Fruit fly (Drosophila melanogaster) whole organism, embryonic: ENCODE measurements around the gene Girdin.

Experiments
- B-H2 ChIP-seq: fragments of 200-800 bp; sonication (Bioruptor generic); optimal IDR thresholded peaks from 2 replicates; lab custom pipeline; 2018; ENCODE audit warnings: missing biosample characterization, mild to moderate bottlenecking, missing genetic modification characterization
- BtbVII ChIP-seq: fragments of 200-800 bp; sonication (Bioruptor generic); optimal IDR thresholded peaks from 3 replicates; lab custom pipeline; 2017; ENCODE audit warnings: missing biosample characterization, mild to moderate bottlenecking, missing genetic modification characterization
- CG10267 ChIP-seq: fragments of 200-800 bp; sonication (Bioruptor generic); optimal IDR thresholded peaks from 2 replicates; lab custom pipeline; 2018; ENCODE audit warnings: missing biosample characterization, mild to moderate bottlenecking, missing genetic modification characterization, moderate library complexity
- CG11560 ChIP-seq: fragments of 200-800 bp; sonication (Bioruptor generic); IDR thresholded peaks from 3 replicates; pipeline ENCODE4 v1.3.6; 2022; ENCODE audit warnings: missing biosample characterization, missing genetic modification characterization
- CG13624 ChIP-seq: fragments of 200-800 bp; sonication (Bioruptor generic); optimal IDR thresholded peaks from 2 replicates; lab custom pipeline; 2016; ENCODE audit warnings: missing biosample characterization, missing genetic modification characterization
- CG15073 ChIP-seq: fragments of 200-800 bp; sonication (Bioruptor generic); optimal IDR thresholded peaks from 2 replicates; lab custom pipeline; 2016; ENCODE audit warnings: missing biosample characterization, missing genetic modification characterization
- CG1529 ChIP-seq: fragments of 200-800 bp; sonication (Bioruptor generic); optimal IDR thresholded peaks from 3 replicates; lab custom pipeline; 2018; ENCODE audit warnings: missing biosample characterization, missing genetic modification characterization
- CG16863 ChIP-seq: fragments of 200-800 bp; sonication (Bioruptor generic); optimal IDR thresholded peaks from 3 replicates; lab custom pipeline; 2016; ENCODE audit warnings: missing biosample characterization, missing genetic modification characterization
- CG31224 ChIP-seq: fragments of 200-800 bp; sonication (Bioruptor generic); IDR thresholded peaks from 2 replicates; pipeline ENCODE4 v1.3.6; 2022; ENCODE audit warnings: missing biosample characterization, missing genetic modification characterization
- CG3163 ChIP-seq: fragments of 200-800 bp; sonication (Bioruptor generic); optimal IDR thresholded peaks from 3 replicates; lab custom pipeline; 2016; ENCODE audit warnings: missing biosample characterization, missing genetic modification characterization
- CG32532 ChIP-seq: fragments of 200-800 bp; sonication (Bioruptor generic); IDR thresholded peaks from 2 replicates; pipeline ENCODE4 v1.3.6; 2022; ENCODE audit warnings: missing biosample characterization, missing genetic modification characterization
- CG32772 ChIP-seq: fragments of 200-800 bp; sonication (Bioruptor generic); IDR thresholded peaks from 2 replicates; pipeline ENCODE4 v1.3.6; 2022; ENCODE audit warnings: missing biosample characterization, missing genetic modification characterization
- CG4424 ChIP-seq: fragments of 200-800 bp; sonication (Bioruptor generic); optimal IDR thresholded peaks from 3 replicates; lab custom pipeline; 2016; ENCODE audit warnings: missing biosample characterization, missing genetic modification characterization
- CG5245 ChIP-seq: fragments of 200-800 bp; sonication (Bioruptor generic); optimal IDR thresholded peaks from 3 replicates; lab custom pipeline; 2016; ENCODE audit warnings: missing biosample characterization, missing genetic modification characterization
- CG6654 ChIP-seq: fragments of 200-800 bp; sonication (Bioruptor generic); optimal IDR thresholded peaks from 2 replicates; lab custom pipeline; 2017; ENCODE audit warnings: missing biosample characterization, mild to moderate bottlenecking, missing genetic modification characterization
- CG6683 ChIP-seq: fragments of 200-800 bp; sonication (Bioruptor generic); optimal IDR thresholded peaks from 2 replicates; lab custom pipeline; 2017; ENCODE audit warnings: missing biosample characterization, mild to moderate bottlenecking, missing genetic modification characterization, missing genetic modification reagents
- CG7357 ChIP-seq: fragments of 200-800 bp; sonication (Bioruptor generic); IDR thresholded peaks from 3 replicates; pipeline ENCODE4 v1.3.6; 2022; ENCODE audit warnings: missing biosample characterization, missing genetic modification characterization
- CG8765 ChIP-seq: fragments of 200-800 bp; sonication (Bioruptor generic); IDR thresholded peaks from 2 replicates; pipeline ENCODE4 v1.3.6; 2022; ENCODE audit warnings: missing biosample characterization, missing genetic modification characterization
- CG9437 ChIP-seq: fragments of 200-800 bp; sonication (Bioruptor generic); optimal IDR thresholded peaks from 2 replicates; lab custom pipeline; 2018; ENCODE audit warnings: missing biosample characterization, mild to moderate bottlenecking, missing genetic modification characterization
- Dbx ChIP-seq: fragments of 200-800 bp; sonication (Bioruptor generic); IDR thresholded peaks from 3 replicates; pipeline ENCODE4 v1.3.6; 2022; ENCODE audit warnings: missing biosample characterization, missing genetic modification characterization
- E2f2 ChIP-seq: fragments of 200-800 bp; sonication (Bioruptor generic); IDR thresholded peaks from 2 replicates; pipeline ENCODE4 v1.3.6; 2022; ENCODE audit warnings: missing biosample characterization, missing genetic modification characterization
- Gsc ChIP-seq: fragments of 200-800 bp; sonication (Bioruptor generic); IDR thresholded peaks from 2 replicates; pipeline ENCODE4 v1.3.6; 2022; ENCODE audit warnings: missing biosample characterization, missing genetic modification characterization
- HLHmδ ChIP-seq: fragments of 200-800 bp; sonication (Bioruptor generic); optimal IDR thresholded peaks from 2 replicates; lab custom pipeline; 2018; ENCODE audit warnings: missing biosample characterization, mild to moderate bottlenecking, missing genetic modification characterization, moderate library complexity
- HmgD ChIP-seq: fragments of 200-800 bp; sonication (Bioruptor generic); optimal IDR thresholded peaks from 3 replicates; lab custom pipeline; 2016; ENCODE audit warnings: missing biosample characterization, missing genetic modification characterization
- Hr3 ChIP-seq: fragments of 200-800 bp; sonication (Bioruptor generic); optimal IDR thresholded peaks from 3 replicates; lab custom pipeline; 2016; ENCODE audit warnings: missing biosample characterization, missing genetic modification characterization
- Lpt ChIP-seq: fragments of >200 bp; optimal IDR thresholded peaks from 2 replicates; lab custom pipeline; 2018; ENCODE audit warnings: missing biosample characterization, missing genetic modification characterization
- MBD-R2 ChIP-seq: fragments of 200-800 bp; sonication (Bioruptor generic); IDR thresholded peaks from 2 replicates; pipeline ENCODE4 v1.3.6; 2022; ENCODE audit warnings: missing biosample characterization, missing genetic modification characterization
- NfI ChIP-seq: fragments of 200-800 bp; sonication (Bioruptor generic); optimal IDR thresholded peaks from 3 replicates; lab custom pipeline; 2018; ENCODE audit warnings: missing biosample characterization, mild to moderate bottlenecking, missing genetic modification characterization, moderate library complexity
- PHDP ChIP-seq: fragments of 200-800 bp; sonication (Bioruptor generic); optimal IDR thresholded peaks from 3 replicates; lab custom pipeline; 2018; ENCODE audit warnings: missing biosample characterization, mild to moderate bottlenecking, missing genetic modification characterization, moderate library complexity
- Side ChIP-seq: fragments of 200-800 bp; sonication (Bioruptor generic); optimal IDR thresholded peaks from 2 replicates; lab custom pipeline; 2016; ENCODE audit warnings: missing biosample characterization, missing genetic modification characterization
- crol ChIP-seq: fragments of 200-800 bp; sonication (Bioruptor generic); IDR thresholded peaks from 2 replicates; pipeline ENCODE4 v1.3.6; 2022; ENCODE audit warnings: missing biosample characterization, missing genetic modification characterization
- crp ChIP-seq, 2 experiments: fragments of 200-800 bp; sonication (Bioruptor generic); optimal IDR thresholded peaks; 2 replicates in 1 of 2; 3 replicates in 1 of 2; lab custom pipeline; 2017; ENCODE audit warnings: missing biosample characterization in 2 of 2, missing genetic modification characterization in 2 of 2, mild to moderate bottlenecking in 1 of 2, moderate library complexity in 1 of 2
- dm ChIP-seq: fragments of 200-800 bp; sonication (Bioruptor generic); optimal IDR thresholded peaks from 3 replicates; lab custom pipeline; 2016; ENCODE audit warnings: missing biosample characterization, missing genetic modification characterization
- exex ChIP-seq: fragments of 200-800 bp; sonication (Bioruptor generic); optimal IDR thresholded peaks from 4 replicates; lab custom pipeline; 2018; ENCODE audit warnings: missing biosample characterization, mild to moderate bottlenecking, missing genetic modification characterization, moderate library complexity
- fd64A ChIP-seq: fragments of 200-800 bp; sonication (Bioruptor generic); optimal IDR thresholded peaks from 3 replicates; lab custom pipeline; 2018; ENCODE audit warnings: missing biosample characterization, mild to moderate bottlenecking, missing genetic modification characterization
- gcm ChIP-seq: fragments of 200-800 bp; sonication (Bioruptor generic); optimal IDR thresholded peaks from 2 replicates; lab custom pipeline; 2019; ENCODE audit warnings: missing biosample characterization, mild to moderate bottlenecking, missing genetic modification characterization, moderate library complexity
- gsb-n ChIP-seq: fragments of 200-800 bp; sonication (Bioruptor generic); optimal IDR thresholded peaks from 3 replicates; lab custom pipeline; 2018; ENCODE audit warnings: missing biosample characterization, mild to moderate bottlenecking, missing genetic modification characterization
- gt ChIP-seq: fragments of 200-800 bp; sonication (Bioruptor generic); IDR thresholded peaks from 2 replicates; pipeline ENCODE4 v1.3.6; 2022; ENCODE audit warnings: missing biosample characterization, missing genetic modification characterization
- ham ChIP-seq: fragments of 200-800 bp; sonication (Bioruptor generic); IDR thresholded peaks from 2 replicates; pipeline ENCODE4 v1.3.6; 2022; ENCODE audit warnings: missing biosample characterization, missing genetic modification characterization
- kah ChIP-seq: fragments of 200-800 bp; sonication (Bioruptor generic); optimal IDR thresholded peaks from 2 replicates; lab custom pipeline; 2018; ENCODE audit warnings: missing biosample characterization, mild to moderate bottlenecking, missing genetic modification characterization
- lov ChIP-seq, 2 experiments: fragments of 200-800 bp in 1 of 2; fragments of >200 bp in 1 of 2; sonication (Bioruptor generic) in 1 of 2; IDR thresholded peaks in 1 of 2; optimal IDR thresholded peaks in 1 of 2; 2 replicates in 1 of 2; 3 replicates in 1 of 2; pipeline versions ENCODE4 v1.3.6 to Lab custom; 2017 to 2022; ENCODE audit warnings: missing biosample characterization in 1 of 2, missing genetic modification characterization in 1 of 2
- onecut ChIP-seq: fragments of 200-800 bp; sonication (Bioruptor generic); IDR thresholded peaks from 2 replicates; pipeline ENCODE4 v1.3.6; 2022; ENCODE audit warnings: missing biosample characterization, missing genetic modification characterization
- org-1 ChIP-seq: fragments of 200-800 bp; sonication (Bioruptor generic); optimal IDR thresholded peaks from 2 replicates; lab custom pipeline; 2017; ENCODE audit warnings: missing biosample characterization, missing genetic modification characterization
- pb ChIP-seq: fragments of 200-800 bp; sonication (Bioruptor generic); optimal IDR thresholded peaks from 3 replicates; lab custom pipeline; 2016; ENCODE audit warnings: missing biosample characterization, missing genetic modification characterization
- peb ChIP-seq: fragments of 200-800 bp; sonication (Bioruptor generic); IDR thresholded peaks from 2 replicates; pipeline ENCODE4 v1.3.6; 2022; ENCODE audit warnings: missing biosample characterization, missing genetic modification characterization
- pros ChIP-seq: fragments of 200-800 bp; sonication (Bioruptor generic); optimal IDR thresholded peaks from 3 replicates; lab custom pipeline; 2019; ENCODE audit warnings: missing biosample characterization, mild to moderate bottlenecking, missing genetic modification characterization, moderate library complexity
- rib ChIP-seq: fragments of 200-800 bp; sonication (Bioruptor generic); IDR thresholded peaks from 2 replicates; pipeline ENCODE4 v1.3.6; 2022; ENCODE audit warnings: missing biosample characterization, missing genetic modification characterization
- sim ChIP-seq: fragments of 200-800 bp; sonication (Bioruptor generic); IDR thresholded peaks from 2 replicates; pipeline ENCODE4 v1.3.6; 2022; ENCODE audit warnings: missing biosample characterization, missing genetic modification characterization
- slou ChIP-seq: fragments of 200-800 bp; sonication (Bioruptor generic); optimal IDR thresholded peaks from 3 replicates; lab custom pipeline; 2016; ENCODE audit warnings: missing biosample characterization, missing genetic modification characterization
- stwl ChIP-seq: fragments of 200-800 bp; sonication (Bioruptor generic); optimal IDR thresholded peaks from 3 replicates; lab custom pipeline; 2018; ENCODE audit warnings: missing biosample characterization, mild to moderate bottlenecking, missing genetic modification characterization, moderate library complexity
- sug ChIP-seq: fragments of 200-800 bp; optimal IDR thresholded peaks from 2 replicates; lab custom pipeline; 2019; ENCODE audit warnings: missing biosample characterization, mild to moderate bottlenecking, missing genetic modification characterization, moderate library complexity
- twi ChIP-seq: fragments of 200-800 bp; optimal IDR thresholded peaks from 2 replicates; lab custom pipeline; 2019; ENCODE audit warnings: missing biosample characterization, mild to moderate bottlenecking, missing genetic modification characterization, moderate library complexity

Girdin gene

DNA sequence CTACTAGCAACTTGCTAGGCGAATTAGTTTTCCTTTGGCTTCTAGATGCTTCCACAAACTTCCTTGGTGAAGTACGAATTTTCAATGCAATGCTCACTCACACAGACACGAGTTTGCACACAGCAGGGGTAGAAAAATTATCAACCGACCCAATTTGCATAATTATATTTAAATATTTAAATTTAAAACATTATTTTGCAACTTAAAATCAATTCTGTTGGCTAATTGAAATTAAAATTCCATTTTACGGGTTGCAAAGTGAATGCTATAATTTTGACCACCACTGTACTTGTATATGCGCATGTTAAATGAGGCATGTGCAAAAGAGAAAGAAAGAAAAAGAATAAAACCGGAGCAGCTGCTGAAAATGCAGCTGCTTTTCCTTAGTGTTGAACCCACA lies 15.3 kb downstream of the Girdin start (continued):
- TF ChIP-seq twi (tag; lab: Kevin White, UChicago) (peak; percentile 77), E2f2 (peak; percentile 72), Lpt (GFP tag; lab: Kevin White, UChicago) (no peak), B-H2 (peak; percentile 58), CG7357 (GFP tag; lab: Robert Waterston, UW) (peak; percentile 82), CG3163 (GFP tag; lab: Kevin White, UChicago) (no peak), gt (GFP tag; lab: Robert Waterston, UW) (peak; percentile 78), BtbVII (peak; percentile 95), CG32772 (GFP tag; lab: Robert Waterston, UW) (peak; percentile 93), dm (GFP tag; lab: Kevin White, UChicago) (no peak), HmgD (no peak), CG6654 (GFP tag; lab: Kevin White, UChicago) (peak; percentile 75), CG10267 (peak; percentile 89), crp (GFP tag; optimal IDR thresholded peaks at IDR 0.05; lab: Kevin White, UChicago) (peak in 1 of 2 experiments; percentile 53), gsb-n (tag; lab: Kevin White, UChicago) (peak; percentile 93), CG13624 (peak; percentile 23), CG8765 (peak; percentile 81), stwl (tag; lab: Kevin White, UChicago) (peak; percentile 50), CG31224 (GFP tag; lab: Robert Waterston, UW) (peak; percentile 86), PHDP (peak; percentile 95), lov (optimal IDR thresholded peaks at IDR 0.05; lab: Kevin White, UChicago) (no peak), lov (GFP tag; IDR thresholded peaks at IDR 0.05; lab: Robert Waterston, UW) (peak; percentile 88), gcm (peak; percentile 95), pb (GFP tag; lab: Kevin White, UChicago) (no peak), fd64A (GFP tag; lab: Kevin White, UChicago) (peak; percentile 86), peb (GFP tag; lab: Robert Waterston, UW) (peak; percentile 90), slou (GFP tag; lab: Kevin White, UChicago) (no peak), sug (peak; percentile 75), CG11560 (tag; lab: Robert Waterston, UW) (peak; percentile 68; the same call in 2 of the 3 replicates), CG4424 (peak; percentile 88), exex (tag; lab: Kevin White, UChicago) (peak; percentile 58), CG5245 (GFP tag; lab: Kevin White, UChicago) (peak; percentile 87), pros (GFP tag; lab: Kevin White, UChicago) (no peak), NfI (GFP tag; lab: Kevin White, UChicago) (peak; percentile 93), CG6683 (peak; percentile 86), Hr3 (GFP tag; lab: Kevin White, UChicago) (peak; percentile 89), CG9437 (GFP tag; lab: Kevin White, UChicago) (peak; percentile 84), HLHmδ (GFP tag; lab: Kevin White, UChicago) (no peak), CG32532 (GFP tag; lab: Robert Waterston, UW) (peak; percentile 94), Side (GFP tag; lab: Kevin White, UChicago) (peak; percentile 41), sim (peak; percentile 92), Gsc (GFP tag; lab: Robert Waterston, UW) (peak; percentile 86), MBD-R2 (GFP tag; lab: Robert Waterston, UW) (peak; percentile 76), kah (GFP tag; lab: Kevin White, UChicago) (peak; percentile 88), CG1529 (peak; percentile 88), CG15073 (GFP tag; lab: Kevin White, UChicago) (peak; percentile 76), org-1 (peak; percentile 87), CG16863 (GFP tag; lab: Kevin White, UChicago) (peak; percentile 66), onecut (GFP tag; lab: Robert Waterston, UW) (peak; percentile 91), rib (peak; percentile 90), crol (GFP tag; lab: Robert Waterston, UW) (peak; percentile 53), ham (GFP tag; lab: Robert Waterston, UW) (no peak), Dbx (peak; percentile 92)
